Fruit fly (Drosophila melanogaster) whole organism, embryonic: ENCODE results near the gene CG43248.

Experiments used
- Bdp1 ChIP-seq: fragments of 200-800 bp; sonication (Bioruptor generic); optimal IDR thresholded peaks from 3 replicates; lab custom pipeline; 2016; ENCODE audit warnings: missing biosample characterization, missing genetic modification characterization
- CG1024 ChIP-seq: fragments of 200-800 bp; sonication (Bioruptor generic); IDR thresholded peaks from 2 replicates; pipeline ENCODE4 v1.3.6; 2022; ENCODE audit warnings: missing biosample characterization, missing genetic modification characterization
- CG10267 ChIP-seq: fragments of 200-800 bp; sonication (Bioruptor generic); optimal IDR thresholded peaks from 2 replicates; lab custom pipeline; 2018; ENCODE audit warnings: missing biosample characterization, mild to moderate bottlenecking, missing genetic modification characterization, moderate library complexity
- CG12299 ChIP-seq: fragments of 200-800 bp; sonication (Bioruptor generic); optimal IDR thresholded peaks from 2 replicates; lab custom pipeline; 2018; ENCODE audit warnings: missing biosample characterization, mild to moderate bottlenecking, missing genetic modification characterization
- CG14860 ChIP-seq: fragments of 200-800 bp; sonication (Bioruptor generic); IDR thresholded peaks from 3 replicates; pipeline ENCODE4 v1.3.6; 2022; ENCODE audit warnings: missing biosample characterization, missing genetic modification characterization; ENCODE audit not compliant: partially characterized antibody
- CG17802 ChIP-seq: fragments of 200-800 bp; sonication (Bioruptor generic); optimal IDR thresholded peaks from 2 replicates; lab custom pipeline; 2018; ENCODE audit warnings: missing biosample characterization, mild to moderate bottlenecking, missing genetic modification characterization, moderate library complexity
- CG17912 ChIP-seq: fragments of 200-800 bp; sonication (Bioruptor generic); optimal IDR thresholded peaks from 2 replicates; lab custom pipeline; 2018; ENCODE audit warnings: missing biosample characterization, mild to moderate bottlenecking, missing genetic modification characterization
- CG1792 ChIP-seq: fragments of 200-800 bp; sonication (Bioruptor generic); optimal IDR thresholded peaks from 2 replicates; lab custom pipeline; 2016; ENCODE audit warnings: missing biosample characterization, missing genetic modification characterization
- CG18619 ChIP-seq: fragments of 200-800 bp; sonication (Bioruptor generic); optimal IDR thresholded peaks from 3 replicates; lab custom pipeline; 2017; ENCODE audit warnings: missing biosample characterization, mild to moderate bottlenecking, missing genetic modification characterization
- CG2120 ChIP-seq: fragments of 200-800 bp; sonication (Bioruptor generic); optimal IDR thresholded peaks from 3 replicates; lab custom pipeline; 2016; ENCODE audit warnings: missing biosample characterization, missing genetic modification characterization
- CG2199 ChIP-seq: fragments of 200-800 bp; sonication (Bioruptor generic); IDR thresholded peaks from 3 replicates; pipeline ENCODE4 v1.3.6; 2022; ENCODE audit warnings: missing biosample characterization, missing genetic modification characterization
- CG31224 ChIP-seq: fragments of 200-800 bp; sonication (Bioruptor generic); IDR thresholded peaks from 2 replicates; pipeline ENCODE4 v1.3.6; 2022; ENCODE audit warnings: missing biosample characterization, missing genetic modification characterization
- CG31388 ChIP-seq: fragments of 200-800 bp; sonication (Bioruptor generic); optimal IDR thresholded peaks from 2 replicates; lab custom pipeline; 2016; ENCODE audit warnings: missing biosample characterization, missing genetic modification characterization
- CG32772 ChIP-seq: fragments of 200-800 bp; sonication (Bioruptor generic); IDR thresholded peaks from 2 replicates; pipeline ENCODE4 v1.3.6; 2022; ENCODE audit warnings: missing biosample characterization, missing genetic modification characterization
- CG33557 ChIP-seq: fragments of 200-800 bp; sonication (Bioruptor generic); optimal IDR thresholded peaks from 2 replicates; lab custom pipeline; 2019; ENCODE audit warnings: missing biosample characterization, mild to moderate bottlenecking, missing genetic modification characterization, moderate library complexity
- CG3838 ChIP-seq: fragments of 200-800 bp; sonication (Bioruptor generic); optimal IDR thresholded peaks from 3 replicates; lab custom pipeline; 2016; ENCODE audit warnings: missing biosample characterization, missing genetic modification characterization
- CG42726 ChIP-seq: fragments of 200-800 bp; sonication (Bioruptor generic); IDR thresholded peaks from 2 replicates; pipeline ENCODE4 v1.3.6; 2022; ENCODE audit warnings: missing biosample characterization, missing genetic modification characterization; ENCODE audit not compliant: partially characterized antibody
- CG4360 ChIP-seq: fragments of 200-800 bp; sonication (Bioruptor generic); IDR thresholded peaks from 2 replicates; pipeline ENCODE4 v1.3.6; 2022; ENCODE audit warnings: missing biosample characterization, missing genetic modification characterization
- CG6654 ChIP-seq: fragments of 200-800 bp; sonication (Bioruptor generic); optimal IDR thresholded peaks from 2 replicates; lab custom pipeline; 2017; ENCODE audit warnings: missing biosample characterization, mild to moderate bottlenecking, missing genetic modification characterization
- Dad ChIP-seq: fragments of 200-800 bp; sonication (Bioruptor generic); optimal IDR thresholded peaks from 3 replicates; lab custom pipeline; 2016; ENCODE audit warnings: missing biosample characterization, missing genetic modification characterization
- Deaf1 ChIP-seq: fragments of 200-800 bp; optimal IDR thresholded peaks from 3 replicates; lab custom pipeline; 2019; ENCODE audit warnings: missing biosample characterization, mild to moderate bottlenecking, missing genetic modification characterization, moderate library complexity
- Dip2 ChIP-seq: fragments of 200-800 bp; sonication (Bioruptor generic); IDR thresholded peaks from 2 replicates; pipeline ENCODE4 v1.3.6; 2022; ENCODE audit warnings: missing biosample characterization, missing genetic modification characterization
- Dll ChIP-seq: fragments of 200-800 bp; sonication (Bioruptor generic); IDR thresholded peaks from 4 replicates; pipeline ENCODE4 v1.3.6; 2022; ENCODE audit warnings: missing biosample characterization, missing genetic modification characterization; ENCODE audit not compliant: partially characterized antibody
- Fer2 ChIP-seq: fragments of 200-800 bp; sonication (Bioruptor generic); optimal IDR thresholded peaks from 2 replicates; lab custom pipeline; 2018; ENCODE audit warnings: missing biosample characterization, mild to moderate bottlenecking, missing genetic modification characterization, moderate library complexity
- H15 ChIP-seq: fragments of 200-800 bp; sonication (Bioruptor generic); IDR thresholded peaks from 3 replicates; pipeline ENCODE4 v1.3.6; 2022; ENCODE audit warnings: missing biosample characterization, missing genetic modification characterization
- Max ChIP-seq: fragments of 200-800 bp; sonication (Bioruptor generic); optimal IDR thresholded peaks from 2 replicates; lab custom pipeline; 2016; ENCODE audit warnings: missing biosample characterization, mild to moderate bottlenecking, missing genetic modification characterization
- Ravus ChIP-seq: fragments of 200-800 bp; sonication (Bioruptor generic); IDR thresholded peaks from 2 replicates; pipeline ENCODE4 v1.3.6; 2022; ENCODE audit warnings: missing biosample characterization, missing genetic modification characterization
- Spps ChIP-seq: fragments of 200-800 bp; sonication (Bioruptor generic); optimal IDR thresholded peaks from 2 replicates; lab custom pipeline; 2018; ENCODE audit warnings: missing biosample characterization, mild to moderate bottlenecking, missing genetic modification characterization
- TFAM ChIP-seq: fragments of 200-800 bp; sonication (Bioruptor generic); optimal IDR thresholded peaks from 2 replicates; lab custom pipeline; 2017; ENCODE audit warnings: missing biosample characterization, missing genetic modification characterization, inconsistent platforms
- Xrp1 ChIP-seq: fragments of 200-800 bp; sonication (Bioruptor generic); IDR thresholded peaks from 2 replicates; pipeline ENCODE4 v1.3.6; 2022; ENCODE audit warnings: missing biosample characterization, missing genetic modification characterization
- al ChIP-seq: fragments of 200-800 bp; sonication (Bioruptor generic); IDR thresholded peaks from 2 replicates; pipeline ENCODE4 v1.3.6; 2022; ENCODE audit warnings: missing biosample characterization, missing genetic modification characterization
- ci ChIP-seq: fragments of 200-800 bp; sonication (Bioruptor generic); IDR thresholded peaks from 3 replicates; pipeline ENCODE4 v1.3.6; 2022; ENCODE audit warnings: missing biosample characterization, missing genetic modification characterization
- croc ChIP-seq: fragments of 200-800 bp; sonication (Bioruptor generic); conservative IDR thresholded peaks from 3 replicates; pipeline ENCODE4 v1.3.6; 2022; ENCODE audit warnings: missing biosample characterization, missing genetic modification characterization
- emc ChIP-seq: fragments of 200-800 bp; sonication (Bioruptor generic); optimal IDR thresholded peaks from 2 replicates; lab custom pipeline; 2016; ENCODE audit warnings: missing biosample characterization, missing genetic modification characterization
- esg ChIP-seq: fragments of 200-800 bp; sonication (Bioruptor generic); conservative IDR thresholded peaks from 2 replicates; pipeline ENCODE4 v1.3.6; 2022; ENCODE audit warnings: missing biosample characterization, missing genetic modification characterization
- fd3F ChIP-seq: fragments of 200-800 bp; sonication (Bioruptor generic); optimal IDR thresholded peaks from 2 replicates; lab custom pipeline; 2018; ENCODE audit warnings: missing biosample characterization, mild to moderate bottlenecking, missing genetic modification characterization, moderate library complexity
- fd64A ChIP-seq: fragments of 200-800 bp; sonication (Bioruptor generic); optimal IDR thresholded peaks from 3 replicates; lab custom pipeline; 2018; ENCODE audit warnings: missing biosample characterization, mild to moderate bottlenecking, missing genetic modification characterization
- jing ChIP-seq: fragments of 200-800 bp; sonication (Bioruptor generic); optimal IDR thresholded peaks from 2 replicates; lab custom pipeline; 2018; ENCODE audit warnings: missing biosample characterization, mild to moderate bottlenecking, missing genetic modification characterization
- lov ChIP-seq, 2 experiments: fragments of 200-800 bp in 1 of 2; fragments of >200 bp in 1 of 2; sonication (Bioruptor generic) in 1 of 2; IDR thresholded peaks in 1 of 2; optimal IDR thresholded peaks in 1 of 2; 2 replicates in 1 of 2; 3 replicates in 1 of 2; pipeline versions ENCODE4 v1.3.6 to Lab custom; 2017 to 2022; ENCODE audit warnings: missing biosample characterization in 1 of 2, missing genetic modification characterization in 1 of 2
- nom ChIP-seq: fragments of 200-800 bp; sonication (Bioruptor generic); optimal IDR thresholded peaks from 2 replicates; lab custom pipeline; 2017; ENCODE audit warnings: missing biosample characterization, missing genetic modification characterization, mild to moderate bottlenecking, moderate library complexity, missing genetic modification reagents
- oc ChIP-seq: fragments of 200-800 bp; sonication (Bioruptor generic); optimal IDR thresholded peaks from 2 replicates; lab custom pipeline; 2018; ENCODE audit warnings: missing biosample characterization, mild to moderate bottlenecking, missing genetic modification characterization, moderate library complexity
- pzg ChIP-seq: fragments of 200-800 bp; sonication (Bioruptor generic); optimal IDR thresholded peaks from 3 replicates; lab custom pipeline; 2018; ENCODE audit warnings: missing biosample characterization, mild to moderate bottlenecking, missing genetic modification characterization, moderate library complexity
- schlank ChIP-seq: fragments of 200-800 bp; sonication (Bioruptor generic); optimal IDR thresholded peaks from 2 replicates; lab custom pipeline; 2018; ENCODE audit warnings: missing biosample characterization, mild to moderate bottlenecking, missing genetic modification characterization
- sob ChIP-seq: fragments of 200-800 bp; sonication (Bioruptor generic); IDR thresholded peaks from 2 replicates; pipeline ENCODE4 v1.3.6; 2022; ENCODE audit warnings: missing biosample characterization, missing genetic modification characterization
- trem ChIP-seq: fragments of 200-800 bp; optimal IDR thresholded peaks from 3 replicates; lab custom pipeline; 2019; ENCODE audit warnings: missing biosample characterization, mild to moderate bottlenecking, missing genetic modification characterization, moderate library complexity
- ttk ChIP-seq: fragments of 200-800 bp; sonication (Bioruptor generic); IDR thresholded peaks from 2 replicates; pipeline ENCODE4 v2.1.2; 2022; ENCODE audit warnings: missing biosample characterization, missing genetic modification characterization
- tup ChIP-seq: fragments of 200-800 bp; sonication (Bioruptor generic); optimal IDR thresholded peaks from 2 replicates; lab custom pipeline; 2016; ENCODE audit warnings: missing biosample characterization, mild to moderate bottlenecking, missing genetic modification characterization, moderate library complexity
- vfl ChIP-seq: fragments of 200-800 bp; sonication (Bioruptor generic); optimal IDR thresholded peaks from 2 replicates; lab custom pipeline; 2016; ENCODE audit warnings: missing biosample characterization, missing genetic modification characterization
- vvl ChIP-seq: fragments of 200-800 bp; sonication (Bioruptor generic); IDR thresholded peaks from 2 replicates; pipeline ENCODE4 v1.3.6; 2022; ENCODE audit warnings: missing biosample characterization, missing genetic modification characterization
- z ChIP-seq: fragments of 200-800 bp; sonication (Bioruptor generic); IDR thresholded peaks from 3 replicates; pipeline ENCODE4 v1.3.6; 2022; ENCODE audit warnings: missing biosample characterization, missing genetic modification characterization

CG43248 gene

DNA sequence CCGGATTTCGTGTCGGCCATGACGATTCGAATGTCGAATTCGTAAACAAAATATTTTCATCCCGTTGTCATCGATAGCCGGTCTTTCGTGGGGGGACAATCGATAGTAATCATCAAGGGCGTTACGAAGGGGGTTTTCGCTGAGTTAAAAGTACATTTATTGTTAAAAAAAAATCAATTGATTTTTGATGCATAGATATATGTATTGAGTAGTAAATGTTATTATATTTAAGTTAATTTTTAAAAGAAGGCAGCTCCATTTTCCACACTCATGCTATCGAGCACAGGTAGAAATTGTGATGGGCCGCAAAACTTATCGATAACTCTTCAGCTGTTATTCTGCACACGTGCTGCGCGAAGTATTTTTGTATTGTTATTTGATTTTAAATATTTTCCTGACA lies 49.2 kb upstream of the CG43248 start, which contains the start of the genes mrn and CG12301 (continued):
- TF ChIP-seq nom (GFP tag; lab: Kevin White, UChicago): no peak
- no peak for TF ChIP-seq oc (tag; lab: Kevin White, UChicago)
- TF ChIP-seq tup (GFP tag; lab: Kevin White, UChicago): peak; percentile 49
- TF ChIP-seq Max (GFP tag; lab: Kevin White, UChicago): peak; percentile 95
- TF ChIP-seq sob (GFP tag; lab: Robert Waterston, UW): peak; percentile 99
- TF ChIP-seq CG12299 (tag; lab: Kevin White, UChicago): peak; percentile 20
- peak; percentile 14 for TF ChIP-seq CG6654 (GFP tag; lab: Kevin White, UChicago)
- TF ChIP-seq CG17912 (GFP tag; lab: Kevin White, UChicago): no peak
- peak; percentile 95 for TF ChIP-seq H15 (GFP tag; lab: Robert Waterston, UW)
- TF ChIP-seq CG42726 (GFP tag; lab: Robert Waterston, UW): peak; percentile 75
- peak; percentile 94 for TF ChIP-seq al (GFP tag; lab: Robert Waterston, UW)
- TF ChIP-seq CG1792: peak; percentile 3
- peak; percentile 19 for TF ChIP-seq CG31388 (GFP tag; lab: Kevin White, UChicago)
- peak; percentile 50 for TF ChIP-seq fd3F (GFP tag; lab: Kevin White, UChicago)
- TF ChIP-seq CG10267 (tag; lab: Kevin White, UChicago): peak; percentile 73
- peak; percentile 47 for TF ChIP-seq CG3838
- peak; percentile 91 for TF ChIP-seq CG2120 (GFP tag; lab: Kevin White, UChicago)
- peak; percentile 94 for TF ChIP-seq Xrp1 (GFP tag; lab: Robert Waterston, UW)
- peak; percentile 97 for TF ChIP-seq CG32772 (GFP tag; lab: Robert Waterston, UW)
- TF ChIP-seq ttk (GFP tag; lab: Robert Waterston, UW): peak; percentile 71
- peak; percentile 93 for TF ChIP-seq trem (tag; lab: Kevin White, UChicago)
- TF ChIP-seq esg (GFP tag; lab: Robert Waterston, UW): peak; percentile 71
- TF ChIP-seq Dip2: peak; percentile 24; the same call in 1 of the 2 replicates
- TF ChIP-seq Spps (tag; lab: Kevin White, UChicago): peak; percentile 41
- TF ChIP-seq ci (GFP tag; lab: Robert Waterston, UW): peak; percentile 49; the same call in 1 of the 3 replicates
- no peak for TF ChIP-seq Fer2 (tag; lab: Kevin White, UChicago)
- TF ChIP-seq CG17802 (tag; lab: Kevin White, UChicago): peak; percentile 51
- no peak for TF ChIP-seq jing (GFP tag; lab: Kevin White, UChicago)
- peak; percentile 54; the same call in 1 of the 3 replicates for TF ChIP-seq z
- TF ChIP-seq CG2199: peak; percentile 94
- peak; percentile 93 for TF ChIP-seq vvl (GFP tag; lab: Robert Waterston, UW)
- TF ChIP-seq Dll (GFP tag; lab: Robert Waterston, UW): peak; percentile 97
- TF ChIP-seq fd64A (GFP tag; lab: Kevin White, UChicago): no peak
- no peak for TF ChIP-seq schlank (tag; lab: Kevin White, UChicago)
- peak; percentile 76 for TF ChIP-seq croc (GFP tag; lab: Robert Waterston, UW)
- peak; percentile 73 for TF ChIP-seq CG31224 (GFP tag; lab: Robert Waterston, UW)
- peak; percentile 95 for TF ChIP-seq CG14860 (GFP tag; lab: Robert Waterston, UW)
- TF ChIP-seq pzg (GFP tag; lab: Kevin White, UChicago): peak; percentile 73
- TF ChIP-seq Bdp1 (GFP tag; lab: Kevin White, UChicago): peak; percentile 54
- peak; percentile 85 for TF ChIP-seq Deaf1 (tag; lab: Kevin White, UChicago)
- peak; percentile 34; the same call in 1 of the 2 replicates for TF ChIP-seq CG1024 (GFP tag; lab: Robert Waterston, UW)
- peak; percentile 39 for TF ChIP-seq CG33557
- TF ChIP-seq lov (optimal IDR thresholded peaks at IDR 0.05; lab: Kevin White, UChicago): no peak
- 0 out of 3 replicates have a peak, but pooled peaks have one; percentile 37 for TF ChIP-seq lov (GFP tag; IDR thresholded peaks at IDR 0.05; lab: Robert Waterston, UW)
- TF ChIP-seq Ravus (GFP tag; lab: Robert Waterston, UW): no peak
- peak; percentile 79 for TF ChIP-seq vfl (GFP tag; lab: Kevin White, UChicago)
- TF ChIP-seq TFAM (GFP tag; lab: Kevin White, UChicago): no peak
- TF ChIP-seq CG4360 (GFP tag; lab: Robert Waterston, UW): no peak
- TF ChIP-seq Dad (GFP tag; lab: Kevin White, UChicago): peak; percentile 61
- TF ChIP-seq emc: no peak
- peak; percentile 50 for TF ChIP-seq CG18619 (GFP tag; lab: Kevin White, UChicago)
